Fruit fly (Drosophila melanogaster): ENCODE measurements around the gene CG11345.

CG11345 gene

dm6 chr3L:4413800-4414446 is 44.0 kb downstream of the CG11345 start (continued):
- TF ChIP-seq CG34376 (GFP tag; optimal IDR thresholded peaks at IDR 0.05) (peak; percentile 91), CG17186 (GFP tag; optimal IDR thresholded peaks at IDR 0.05) (no peak), ap (GFP tag; IDR thresholded peaks at IDR 0.05) (no peak), sna (GFP tag; IDR thresholded peaks at IDR 0.05; ENCODE audit: partially characterized antibody) (peak; percentile 55; the same call in 1 of the 2 replicates), CG7987 (GFP tag; optimal IDR thresholded peaks at IDR 0.05) (peak; percentile 99), Ssrp (tag; optimal IDR thresholded peaks at IDR 0.05) (no peak), Pdp1 (GFP tag; optimal IDR thresholded peaks at IDR 0.05) (no peak), ac (GFP tag; optimal IDR thresholded peaks at IDR 0.05) (no peak), CG42726 (GFP tag; IDR thresholded peaks at IDR 0.05; ENCODE audit: partially characterized antibody) (no peak), slp2 (GFP tag; optimal IDR thresholded peaks at IDR 0.05) (no peak), sug (tag; optimal IDR thresholded peaks at IDR 0.05) (peak; percentile 90), otp (GFP tag; IDR thresholded peaks at IDR 0.05) (peak; percentile 60; the same call in 1 of the 3 replicates), CG10366 (GFP tag; IDR thresholded peaks at IDR 0.05) (peak; percentile 45), so (GFP tag; IDR thresholded peaks at IDR 0.05) (0 out of 3 replicates have a peak, but pooled peaks have one; percentile 26), Rfx (GFP tag; IDR thresholded peaks at IDR 0.05) (peak; percentile 74), chm (GFP tag; IDR thresholded peaks at IDR 0.05) (peak; percentile 42; the same call in 1 of the 2 replicates), pb (GFP tag; optimal IDR thresholded peaks at IDR 0.05) (no peak), Side (GFP tag; optimal IDR thresholded peaks at IDR 0.05) (no peak), abd-A (tag; optimal IDR thresholded peaks at IDR 0.05) (peak; percentile 63), row (GFP tag; IDR thresholded peaks at IDR 0.05) (peak; percentile 68), CG11247 (GFP tag; IDR thresholded peaks at IDR 0.05) (peak; percentile 28; the same call in 1 of the 2 replicates), lab (GFP tag; optimal IDR thresholded peaks at IDR 0.05) (peak; percentile 63), Med (GFP tag) (peak; percentile 95), mirr (GFP tag; optimal IDR thresholded peaks at IDR 0.05) (peak; percentile 89), ftz-f1 (GFP tag; optimal IDR thresholded peaks at IDR 0.05) (peak; percentile 50), chinmo (GFP tag; IDR thresholded peaks at IDR 0.05; ENCODE audit: partially characterized antibody) (peak; percentile 98), zfh1 (GFP tag; IDR thresholded peaks at IDR 0.05) (0 out of 3 replicates have a peak, but pooled peaks have one; percentile 11), BtbVII (GFP tag; optimal IDR thresholded peaks at IDR 0.05) (peak; percentile 11), al (GFP tag; IDR thresholded peaks at IDR 0.05) (peak; percentile 46; the same call in 1 of the 2 replicates), onecut (GFP tag; IDR thresholded peaks at IDR 0.05) (no peak), CG9932 (GFP tag; IDR thresholded peaks at IDR 0.05) (peak; percentile 77), CG30403 (GFP tag; optimal IDR thresholded peaks at IDR 0.05) (no peak), CG34224 (GFP tag; IDR thresholded peaks at IDR 0.05; ENCODE audit: partially characterized antibody) (peak; percentile 45; the same call in 2 of the 3 replicates), CG10543 (GFP tag; optimal IDR thresholded peaks at IDR 0.05) (peak; percentile 98), ems (GFP tag; optimal IDR thresholded peaks at IDR 0.05) (no peak), oc (tag; optimal IDR thresholded peaks at IDR 0.05) (peak; percentile 27), slbo (GFP tag; IDR thresholded peaks at IDR 0.05) (peak; percentile 82), CG3847 (GFP tag; IDR thresholded peaks at IDR 0.05) (peak; percentile 36; the same call in 1 of the 2 replicates), Adf1 (GFP tag; IDR thresholded peaks at IDR 0.05) (peak; percentile 69), CG17328 (GFP tag; IDR thresholded peaks at IDR 0.05) (0 out of 2 replicates have a peak, but pooled peaks have one; percentile 33), CG15269 (tag; optimal IDR thresholded peaks at IDR 0.05) (peak; percentile 18), grau (tag; optimal IDR thresholded peaks at IDR 0.05) (peak; percentile 4), CG13894 (tag; optimal IDR thresholded peaks at IDR 0.05) (peak; percentile 80), B-H2 (GFP tag; optimal IDR thresholded peaks at IDR 0.05) (peak; percentile 63), CG14441 (GFP tag; IDR thresholded peaks at IDR 0.05) (peak; percentile 14; the same call in 1 of the 2 replicates), kay (GFP tag; optimal IDR thresholded peaks at IDR 0.05) (peak; percentile 92), CG8290 (GFP tag; optimal IDR thresholded peaks at IDR 0.05) (no peak), CG8290 (tag; optimal IDR thresholded peaks at IDR 0.05) (peak in 1 of 2 experiments; percentile 88), CG5180 (GFP tag; optimal IDR thresholded peaks at IDR 0.05) (peak; percentile 70)
